Worm (Caenorhabditis elegans) whole organism, L1 larva: ENCODE data around the gene prmt-5.

Source experiments
- C04F5.9 ChIP-seq: sonication (generic microtip); optimal IDR thresholded peaks from 2 replicates; lab custom pipeline; 2016; ENCODE audit warnings: missing genetic modification characterization, missing compliant biosample characterization
- C34B4.2 ChIP-seq: sonication (generic microtip); optimal IDR thresholded peaks from 2 replicates; lab custom pipeline; 2017; ENCODE audit warnings: mild to moderate bottlenecking, missing genetic modification characterization, missing compliant biosample characterization
- Y116A8C.19 ChIP-seq: sonication (generic microtip); optimal IDR thresholded peaks from 2 replicates; lab custom pipeline; 2016; ENCODE audit warnings: missing compliant biosample characterization, missing genetic modification characterization, borderline replicate concordance
- alr-1 ChIP-seq: fragments of 200-800 bp; sonication (Bioruptor generic); optimal IDR thresholded peaks from 2 replicates; lab custom pipeline; 2018; ENCODE audit warnings: borderline replicate concordance, mild to moderate bottlenecking, missing genetic modification characterization, missing compliant biosample characterization
- ceh-63 ChIP-seq: fragments of 200-800 bp; sonication (Bioruptor generic); optimal IDR thresholded peaks from 2 replicates; lab custom pipeline; 2018; ENCODE audit warnings: mild to moderate bottlenecking, missing genetic modification characterization, missing compliant biosample characterization
- ceh-8 ChIP-seq: fragments of 200-800 bp; sonication (Bioruptor generic); optimal IDR thresholded peaks from 2 replicates; lab custom pipeline; 2018; ENCODE audit warnings: mild to moderate bottlenecking, missing genetic modification characterization, moderate library complexity, missing compliant biosample characterization
- ceh-88 ChIP-seq: fragments of 200-800 bp; sonication (Bioruptor generic); IDR thresholded peaks from 2 replicates; pipeline ENCODE4 v1.3.6; 2022; ENCODE audit warnings: missing genetic modification characterization, missing compliant biosample characterization
- efl-1 ChIP-seq, 4 experiments: fragments of 150-350 bp; optimal IDR thresholded peaks in 3 of 4; peaks in 1 of 4; 1 replicate in 1 of 4; 2 replicates in 3 of 4; lab custom pipeline; 2014; ENCODE audit warnings: missing biosample characterization in 2 of 4, missing genetic modification characterization in 2 of 4, missing genetic modification reagents in 2 of 4
- elt-3 ChIP-seq, 6 experiments: fragments of 150-350 bp in 1 of 6; sonication (generic microtip); optimal IDR thresholded peaks; 2 replicates each; lab custom pipeline; 2017 to 2018; ENCODE audit warnings: missing biosample characterization in 6 of 6, missing genetic modification characterization in 6 of 6, inconsistent platforms in 1 of 6
- ets-5 ChIP-seq: fragments of 200-800 bp; sonication (Bioruptor generic); IDR thresholded peaks from 2 replicates; pipeline ENCODE4 v1.3.6; 2022; ENCODE audit warnings: missing genetic modification characterization, missing compliant biosample characterization
- fkh-4 ChIP-seq: sonication (generic microtip); optimal IDR thresholded peaks from 2 replicates; lab custom pipeline; 2016; ENCODE audit warnings: missing compliant biosample characterization, missing genetic modification characterization, borderline replicate concordance
- fkh-8 ChIP-seq: sonication (generic microtip); optimal IDR thresholded peaks from 2 replicates; lab custom pipeline; 2016; ENCODE audit warnings: mild to moderate bottlenecking, missing genetic modification characterization, missing compliant biosample characterization
- grh-1 ChIP-seq: fragments of 200-800 bp; sonication (Bioruptor generic); IDR thresholded peaks from 2 replicates; pipeline ENCODE4 v1.3.6; 2022; ENCODE audit warnings: missing genetic modification reagents, missing genetic modification characterization, missing compliant biosample characterization
- hlh-17 ChIP-seq: fragments of 200-800 bp; sonication (Bioruptor generic); optimal IDR thresholded peaks from 2 replicates; lab custom pipeline; 2018; ENCODE audit warnings: missing genetic modification characterization, mild to moderate bottlenecking, missing compliant biosample characterization, moderate library complexity, borderline replicate concordance
- hpl-2 ChIP-seq: fragments of 150-350 bp; optimal IDR thresholded peaks from 2 replicates; lab custom pipeline; 2014; ENCODE audit warnings: missing biosample characterization, missing genetic modification reagents, missing genetic modification characterization
- lin-13 ChIP-seq: fragments of 150-350 bp; optimal IDR thresholded peaks from 2 replicates; lab custom pipeline; 2014; ENCODE audit warnings: missing biosample characterization, missing genetic modification reagents, missing genetic modification characterization
- lir-3 ChIP-seq: sonication (generic microtip); optimal IDR thresholded peaks from 2 replicates; lab custom pipeline; 2016; ENCODE audit warnings: mild to moderate bottlenecking, missing genetic modification characterization, moderate library complexity, missing compliant biosample characterization; ENCODE audit not compliant: poor library complexity
- mdl-1 ChIP-seq, 2 experiments: fragments of 150-350 bp; optimal IDR thresholded peaks; 2 replicates each; lab custom pipeline; 2014 to 2017; ENCODE audit warnings: missing biosample characterization in 2 of 2, missing genetic modification characterization in 2 of 2, inconsistent platforms in 1 of 2
- mef-2 ChIP-seq: fragments of 150-350 bp; optimal IDR thresholded peaks from 2 replicates; lab custom pipeline; 2014; ENCODE audit warnings: missing biosample characterization, missing genetic modification characterization
- nhr-237 ChIP-seq: fragments of 150-350 bp; optimal IDR thresholded peaks from 2 replicates; lab custom pipeline; 2014; ENCODE audit warnings: missing biosample characterization, missing genetic modification characterization
- nhr-28 ChIP-seq: fragments of 150-350 bp; optimal IDR thresholded peaks from 2 replicates; lab custom pipeline; 2014; ENCODE audit warnings: missing biosample characterization, missing genetic modification characterization
- nhr-77 ChIP-seq: fragments of 150-350 bp; optimal IDR thresholded peaks from 2 replicates; lab custom pipeline; 2014; ENCODE audit warnings: missing biosample characterization, missing genetic modification characterization
- nhr-85 ChIP-seq: sonication (generic microtip); peaks from one replicate; lab custom pipeline; 2016; ENCODE audit warnings: missing genetic modification characterization, inconsistent platforms, missing compliant biosample characterization
- pag-3 ChIP-seq: sonication (generic microtip); optimal IDR thresholded peaks from 2 replicates; lab custom pipeline; 2017; ENCODE audit warnings: missing genetic modification characterization, mild to moderate bottlenecking, missing compliant biosample characterization, antibody characterized with exemption, borderline replicate concordance; ENCODE audit not compliant: insufficient read depth
- pax-3 ChIP-seq: fragments of 200-800 bp; sonication (Bioruptor generic); optimal IDR thresholded peaks from 2 replicates; lab custom pipeline; 2018; ENCODE audit warnings: mild to moderate bottlenecking, missing genetic modification characterization, moderate library complexity, missing compliant biosample characterization
- skn-1 ChIP-seq: fragments of 150-350 bp; optimal IDR thresholded peaks from 2 replicates; lab custom pipeline; 2014; ENCODE audit warnings: missing biosample characterization, missing genetic modification characterization
- sup-37 ChIP-seq: fragments of 200-800 bp; sonication (Bioruptor generic); optimal IDR thresholded peaks from 2 replicates; lab custom pipeline; 2018; ENCODE audit warnings: mild to moderate bottlenecking, missing genetic modification characterization, missing compliant biosample characterization
- swsn-7 ChIP-seq: sonication (generic microtip); optimal IDR thresholded peaks from 2 replicates; lab custom pipeline; 2016; ENCODE audit warnings: missing genetic modification characterization, missing compliant biosample characterization
- tbx-2 ChIP-seq: sonication (generic microtip); optimal IDR thresholded peaks from 2 replicates; lab custom pipeline; 2016; ENCODE audit warnings: missing genetic modification characterization, missing compliant biosample characterization
- tlp-1 ChIP-seq: fragments of 150-350 bp; optimal IDR thresholded peaks from 2 replicates; lab custom pipeline; 2014; ENCODE audit warnings: missing biosample characterization, missing genetic modification characterization
- unc-62 ChIP-seq: fragments of 150-350 bp; optimal IDR thresholded peaks from 2 replicates; lab custom pipeline; 2014; ENCODE audit warnings: missing biosample characterization, missing genetic modification reagents, missing genetic modification characterization
- vab-15 ChIP-seq: sonication (generic microtip); optimal IDR thresholded peaks from 2 replicates; lab custom pipeline; 2017; ENCODE audit warnings: missing genotype, mild to moderate bottlenecking, missing genetic modification characterization, missing compliant biosample characterization
- zag-1 ChIP-seq: fragments of 150-350 bp; optimal IDR thresholded peaks from 2 replicates; lab custom pipeline; 2014; ENCODE audit warnings: missing biosample characterization, missing genetic modification characterization
- ztf-4 ChIP-seq: fragments of 150-350 bp; optimal IDR thresholded peaks from 2 replicates; lab custom pipeline; 2014; ENCODE audit warnings: missing biosample characterization, missing genetic modification characterization

Gene prmt-5

DNA sequence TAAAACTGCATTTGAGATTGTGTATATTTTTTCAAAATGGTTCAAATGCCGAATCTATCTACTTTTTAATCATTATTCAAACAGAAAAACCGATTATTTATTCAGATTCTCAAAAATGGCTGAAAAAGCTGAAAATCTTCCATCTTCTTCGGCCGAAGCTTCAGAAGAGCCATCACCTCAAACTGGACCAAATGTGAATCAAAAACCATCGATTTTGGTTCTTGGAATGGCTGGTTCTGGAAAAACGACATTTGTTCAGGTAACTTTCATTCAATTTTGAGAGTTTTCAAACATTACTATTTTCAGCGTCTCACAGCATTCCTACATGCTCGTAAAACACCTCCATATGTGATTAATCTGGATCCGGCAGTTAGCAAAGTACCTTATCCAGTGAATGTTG lies 28.6 kb downstream of the prmt-5 start, which contains the start of gene gop-2:
gop-2 (plus strand) TSS at position 106 of the 400 bp plus-strand sequence.
- no peak for TF ChIP-seq hpl-2
- no peak for TF ChIP-seq nhr-28 (tag; lab: Kevin White, UChicago)
- no peak for TF ChIP-seq nhr-85 (tag; lab: Kevin White, UChicago)
- no peak for TF ChIP-seq pag-3 (tag; lab: Kevin White, UChicago)
- TF ChIP-seq ceh-8, result no peak
- TF ChIP-seq skn-1, result no peak
- TF ChIP-seq Y116A8C.19, result no peak
- TF ChIP-seq lin-13, result no peak
- TF ChIP-seq ztf-4 (tag; lab: Kevin White, UChicago), result no peak
- no peak for TF ChIP-seq sup-37 (GFP tag; lab: Kevin White, UChicago)
- no peak for TF ChIP-seq ceh-88 (GFP tag; lab: Robert Waterston, UW)
- no peak for TF ChIP-seq fkh-4 (tag; lab: Kevin White, UChicago)
- TF ChIP-seq C04F5.9 (tag; lab: Kevin White, UChicago), result no peak
- no peak for TF ChIP-seq zag-1 (tag; lab: Kevin White, UChicago)
- TF ChIP-seq mef-2 (tag; lab: Kevin White, UChicago), result no peak
- no peak for TF ChIP-seq swsn-7
- no peak for TF ChIP-seq alr-1 (tag; lab: Kevin White, UChicago)
- TF ChIP-seq, all 84 proteins: peak for 0

DNA sequence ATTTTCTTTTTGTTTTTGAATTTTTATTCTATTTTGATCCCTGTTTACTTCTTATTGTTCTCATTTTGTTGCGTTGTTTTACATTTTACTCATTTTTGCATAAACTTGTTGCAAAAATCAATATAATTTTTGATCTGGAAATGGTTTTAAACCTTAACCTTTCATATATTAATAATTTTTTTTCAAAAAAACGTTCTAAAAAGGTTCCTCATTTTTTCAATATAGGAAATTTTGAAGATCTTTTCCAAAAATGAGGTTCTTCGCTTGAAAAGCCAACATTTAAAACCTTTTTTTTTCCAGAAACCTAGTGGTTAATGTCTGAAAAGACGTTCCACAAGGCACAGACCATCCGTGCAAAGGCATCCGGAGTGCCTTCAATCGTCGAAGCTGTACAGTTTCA lies 30.0 kb downstream of the prmt-5 start, which contains the start of gene gop-3:
gop-3 (plus strand) TSS at position 301 of the 400 bp plus-strand sequence.
- no peak for TF ChIP-seq tbx-2 (tag; lab: Kevin White, UChicago)
- TF ChIP-seq pax-3 (tag; lab: Kevin White, UChicago), result no peak
- TF ChIP-seq hpl-2, result no peak
- TF ChIP-seq skn-1, result no peak
- no peak for TF ChIP-seq nhr-28 (tag; lab: Kevin White, UChicago)
- TF ChIP-seq lir-3 (tag; lab: Kevin White, UChicago), result no peak
- TF ChIP-seq nhr-237 (tag; lab: Kevin White, UChicago), result no peak
- TF ChIP-seq nhr-77 (tag; lab: Kevin White, UChicago), result no peak
- no peak for TF ChIP-seq lin-13
- no peak for TF ChIP-seq mdl-1 (tag; optimal IDR thresholded peaks at IDR 0.05; lab: Kevin White, UChicago)
- no peak for TF ChIP-seq fkh-8 (tag; lab: Kevin White, UChicago)
- TF ChIP-seq ets-5 (GFP tag; lab: Robert Waterston, UW), result no peak
- no peak for TF ChIP-seq C34B4.2
- TF ChIP-seq grh-1 (GFP tag; lab: Robert Waterston, UW), result no peak
- TF ChIP-seq ceh-63 (GFP tag; lab: Kevin White, UChicago), result no peak
- TF ChIP-seq tlp-1 (tag; lab: Kevin White, UChicago), result no peak
- no peak for TF ChIP-seq vab-15 (tag; lab: Kevin White, UChicago)
- no peak for TF ChIP-seq hlh-17 (GFP tag; lab: Kevin White, UChicago)

DNA sequence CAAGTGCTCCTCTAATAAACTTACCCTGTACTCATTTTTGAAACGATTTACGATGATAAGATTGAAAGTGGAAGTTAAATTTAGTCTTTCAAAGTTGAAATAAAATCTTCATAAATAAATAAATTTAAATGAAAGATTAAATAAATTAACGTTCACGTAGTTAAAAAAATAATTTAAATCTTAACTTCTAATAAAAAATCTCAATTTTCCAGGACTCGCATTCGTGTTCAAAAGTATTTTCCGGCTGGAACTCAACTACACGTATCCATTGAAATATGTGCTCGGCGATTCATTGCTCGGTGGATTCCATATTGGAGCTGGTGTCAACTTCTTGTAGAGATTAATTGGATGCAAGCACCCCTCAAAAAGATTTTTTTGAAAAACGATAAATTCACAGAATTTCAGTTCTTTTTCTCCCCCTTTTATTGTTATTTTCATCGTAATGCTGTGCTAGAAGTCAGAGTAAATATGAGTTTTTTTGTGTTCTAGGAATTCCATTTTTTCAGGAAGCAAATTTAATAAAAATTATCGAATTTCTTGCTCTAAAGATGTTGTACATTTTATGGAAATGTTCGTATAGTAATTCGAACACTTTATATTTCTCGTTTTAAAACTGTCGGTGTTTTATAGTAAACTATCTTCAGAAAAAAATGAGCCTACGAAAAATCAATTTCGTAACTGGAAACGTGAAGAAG lies 33.1 kb downstream of the prmt-5 start, which contains the start of the genes C34E10.9 and hap-1:
C34E10.9 (minus strand) TSS at position 101 of the 695 bp plus-strand sequence.
hap-1 (plus strand) TSS at position 645 of the 695 bp plus-strand sequence.
- no peak for TF ChIP-seq efl-1 (optimal IDR thresholded peaks at IDR 0.05; lab: Kevin White, UChicago)
- TF ChIP-seq efl-1 (GFP tag; optimal IDR thresholded peaks at IDR 0.05 in 1 of 2; lab: Kevin White, UChicago), result peak in 1 of 2 experiments; percentile 18
- no peak for TF ChIP-seq unc-62 (GFP tag; lab: Kevin White, UChicago)
- TF ChIP-seq nhr-28 (tag; lab: Kevin White, UChicago), result no peak

DNA sequence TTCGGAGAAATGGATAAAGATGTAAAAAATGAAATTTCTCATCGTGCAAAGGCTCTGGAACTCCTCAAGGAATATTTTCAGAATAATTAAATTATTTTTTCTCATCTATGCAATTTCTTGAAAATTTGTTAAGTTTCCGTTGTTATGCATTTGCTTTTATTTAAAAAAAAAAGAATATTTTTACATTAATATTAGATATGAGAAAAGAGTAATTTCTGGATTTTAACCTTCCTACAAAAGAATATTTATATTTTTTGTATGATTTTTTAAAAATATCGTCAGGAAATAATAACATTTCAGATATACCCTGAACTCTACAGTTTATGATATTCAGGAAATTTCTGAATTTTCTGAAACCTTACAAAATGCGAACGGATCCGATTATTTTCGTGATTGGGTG lies 34.5 kb downstream of the prmt-5 start, which contains the start of gene gro-1:
gro-1 (plus strand) TSS at position 301 of the 400 bp plus-strand sequence.
- no peak for TF ChIP-seq elt-3 (tag; optimal IDR thresholded peaks at IDR 0.05; lab: Kevin White, UChicago)
- TF ChIP-seq fkh-4 (tag; lab: Kevin White, UChicago), result no peak
- TF ChIP-seq lin-13, result no peak
- no peak for TF ChIP-seq vab-15 (tag; lab: Kevin White, UChicago)
